Fruit fly (Drosophila melanogaster): ENCODE data around the gene CG5262.

Gene CG5262

dm6 chr3L:20395257-20395909 is 34.9 kb downstream of the CG5262 start (continued):
- TF ChIP-seq esn (GFP tag; optimal IDR thresholded peaks at IDR 0.05) (peak; percentile 38), Eip78C (GFP tag) (peak; percentile 66), topi (GFP tag; optimal IDR thresholded peaks at IDR 0.05) (peak; percentile 26), OdsH (GFP tag; optimal IDR thresholded peaks at IDR 0.05) (no peak)

- TF ChIP-seq OdsH (GFP tag; optimal IDR thresholded peaks at IDR 0.05) (no peak), Hr39 (GFP tag; optimal IDR thresholded peaks at IDR 0.05) (no peak), CG9139 (GFP tag; optimal IDR thresholded peaks at IDR 0.05) (no peak), Sox14 (GFP tag; optimal IDR thresholded peaks at IDR 0.05) (peak; percentile 32), CG16779 (tag; optimal IDR thresholded peaks at IDR 0.05) (no peak), CG15336 (GFP tag; IDR thresholded peaks at IDR 0.05) (no peak), Hr38 (GFP tag; optimal IDR thresholded peaks at IDR 0.05) (no peak), Sox102F (GFP tag; optimal IDR thresholded peaks at IDR 0.05) (no peak), topi (GFP tag; optimal IDR thresholded peaks at IDR 0.05) (peak; percentile 1), Smox (GFP tag; optimal IDR thresholded peaks at IDR 0.05) (no peak), vri (GFP tag; optimal IDR thresholded peaks at IDR 0.05) (peak; percentile 73), fkh (GFP tag; optimal IDR thresholded peaks at IDR 0.05) (peak; percentile 73), Eip78C (GFP tag) (peak; percentile 77), svp (GFP tag) (no peak), CG11762 (GFP tag; optimal IDR thresholded peaks at IDR 0.05; ENCODE audit: insufficient read depth) (no peak), esn (GFP tag; optimal IDR thresholded peaks at IDR 0.05) (peak; percentile 24), CG11902 (GFP tag; optimal IDR thresholded peaks at IDR 0.05) (no peak), CG6276 (GFP tag; optimal IDR thresholded peaks at IDR 0.05) (no peak)
Measured at dm6 chr3L:20393357-20393756, 36.9 kb downstream of the CG5262 start, which contains the start of gene CG33969. CG33969 (minus strand) TSS chr3L:20393553.

- TF ChIP-seq Hr39 (GFP tag; optimal IDR thresholded peaks at IDR 0.05), result peak; percentile 24
- peak; percentile 91 for TF ChIP-seq svp (GFP tag)
- no peak for TF ChIP-seq CG34406 (GFP tag; optimal IDR thresholded peaks at IDR 0.05)
- no peak for TF ChIP-seq fd59A (GFP tag; optimal IDR thresholded peaks at IDR 0.05)
- peak; percentile 51 for TF ChIP-seq fkh (GFP tag; optimal IDR thresholded peaks at IDR 0.05)
- peak; percentile 16 for TF ChIP-seq Sox14 (GFP tag; optimal IDR thresholded peaks at IDR 0.05)
- peak; percentile 3 for TF ChIP-seq CG8319 (GFP tag; optimal IDR thresholded peaks at IDR 0.05)
- peak; percentile 63 for TF ChIP-seq vri (GFP tag; optimal IDR thresholded peaks at IDR 0.05)
- TF ChIP-seq Eip78C (GFP tag), result peak; percentile 41
- TF ChIP-seq esn (GFP tag; optimal IDR thresholded peaks at IDR 0.05), result peak; percentile 26
- peak; percentile 25 for TF ChIP-seq CG31627 (GFP tag; optimal IDR thresholded peaks at IDR 0.05)
Measured at dm6 chr3L:20388983-20389382, 41.3 kb downstream of the CG5262 start.

dm6 chr3L:20387843-20388163 is 42.5 kb downstream of the CG5262 start:
- TF ChIP-seq spab (GFP tag; optimal IDR thresholded peaks at IDR 0.05) (peak; percentile 18), CG1621 (tag; optimal IDR thresholded peaks at IDR 0.05) (peak; percentile 3), CG8119 (GFP tag; IDR thresholded peaks at IDR 0.05) (0 out of 3 replicates have a peak, but pooled peaks have one; percentile 16), CG6276 (GFP tag; optimal IDR thresholded peaks at IDR 0.05) (peak; percentile 43), CG9139 (GFP tag; optimal IDR thresholded peaks at IDR 0.05) (peak; percentile 49), CG6808 (GFP tag; optimal IDR thresholded peaks at IDR 0.05) (peak; percentile 62), ss (GFP tag; optimal IDR thresholded peaks at IDR 0.05) (peak in 1 of 2 experiments; percentile 68), net (GFP tag; optimal IDR thresholded peaks at IDR 0.05) (no peak), Eip78C (GFP tag) (peak; percentile 27), vri (GFP tag; optimal IDR thresholded peaks at IDR 0.05) (no peak), topi (GFP tag; optimal IDR thresholded peaks at IDR 0.05) (no peak)

- TF ChIP-seq CG8319 (GFP tag; optimal IDR thresholded peaks at IDR 0.05) (no peak), CG9139 (GFP tag; optimal IDR thresholded peaks at IDR 0.05) (no peak), svp (GFP tag) (peak; percentile 88), Gug (GFP tag; IDR thresholded peaks at IDR 0.05) (no peak), vri (GFP tag; optimal IDR thresholded peaks at IDR 0.05) (peak; percentile 44), CG7368 (GFP tag; optimal IDR thresholded peaks at IDR 0.05) (no peak), fkh (GFP tag; optimal IDR thresholded peaks at IDR 0.05) (peak; percentile 26), Eip78C (GFP tag) (peak; percentile 24), dsx (GFP tag; optimal IDR thresholded peaks at IDR 0.05; ENCODE audit: poor library complexity, severe bottlenecking) (no peak), CG6163 (GFP tag; IDR thresholded peaks at IDR 0.05) (peak; percentile 23; the same call in 1 of the 3 replicates), Eip93F (GFP tag; optimal IDR thresholded peaks at IDR 0.05) (no peak), CG8119 (GFP tag; IDR thresholded peaks at IDR 0.05) (no peak), Hr38 (GFP tag; optimal IDR thresholded peaks at IDR 0.05) (no peak), CG16779 (tag; optimal IDR thresholded peaks at IDR 0.05) (no peak)
Measured at dm6 chr3L:20387038-20387842, 43.0 kb downstream of the CG5262 start.

All from whole organism, prepupa.